Worm (Caenorhabditis elegans) whole organism, mixed stage, embryonic: Measurements from ENCODE around the gene acs-3.

Experiments used
- M03D4.4 ChIP-seq: sonication (generic microtip); optimal IDR thresholded peaks from 2 replicates; lab custom pipeline; 2017; ENCODE audit warnings: mild to moderate bottlenecking, missing genetic modification characterization, missing compliant biosample characterization
- bed-3 ChIP-seq: fragments of 200-800 bp; sonication (Bioruptor generic); optimal IDR thresholded peaks from 3 replicates; lab custom pipeline; 2018; ENCODE audit warnings: mild to moderate bottlenecking, missing genetic modification characterization, moderate library complexity, missing compliant biosample characterization
- blmp-1 ChIP-seq: fragments of 150-350 bp; optimal IDR thresholded peaks from 2 replicates; lab custom pipeline; 2014; ENCODE audit warnings: missing biosample characterization, missing genetic modification characterization
- ceh-39 ChIP-seq: fragments of 150-350 bp; optimal IDR thresholded peaks from 2 replicates; lab custom pipeline; 2014; ENCODE audit warnings: missing biosample characterization, missing genetic modification characterization
- ceh-43 ChIP-seq: fragments of 200-800 bp; sonication (Bioruptor generic); optimal IDR thresholded peaks from 2 replicates; lab custom pipeline; 2018; ENCODE audit warnings: mild to moderate bottlenecking, missing genetic modification characterization, moderate library complexity, missing compliant biosample characterization
- ceh-83 ChIP-seq: fragments of 200-800 bp; sonication (Bioruptor generic); optimal IDR thresholded peaks from 2 replicates; lab custom pipeline; 2018; ENCODE audit warnings: mild to moderate bottlenecking, missing genetic modification characterization, missing compliant biosample characterization
- cnd-1 ChIP-seq: fragments of 200-800 bp; sonication (Bioruptor generic); optimal IDR thresholded peaks from 2 replicates; lab custom pipeline; 2018; ENCODE audit warnings: mild to moderate bottlenecking, missing genetic modification characterization, missing compliant biosample characterization
- flh-1 ChIP-seq: fragments of 200-800 bp; sonication (Bioruptor generic); optimal IDR thresholded peaks from 2 replicates; lab custom pipeline; 2018; ENCODE audit warnings: mild to moderate bottlenecking, missing genetic modification characterization, moderate library complexity, missing compliant biosample characterization
- ham-2 ChIP-seq: fragments of 200-800 bp; sonication (Bioruptor generic); optimal IDR thresholded peaks from 2 replicates; lab custom pipeline; 2018; ENCODE audit warnings: mild to moderate bottlenecking, missing genetic modification characterization, missing compliant biosample characterization
- hlh-1 ChIP-seq: fragments of 150-350 bp; optimal IDR thresholded peaks from 2 replicates; lab custom pipeline; 2014; ENCODE audit warnings: missing biosample characterization, missing genetic modification reagents, missing genetic modification characterization
- lin-13 ChIP-seq: fragments of 150-350 bp; optimal IDR thresholded peaks from 2 replicates; lab custom pipeline; 2014; ENCODE audit warnings: missing biosample characterization, missing genetic modification characterization
- lsy-2 ChIP-seq: fragments of 150-350 bp; optimal IDR thresholded peaks from 2 replicates; lab custom pipeline; 2014; ENCODE audit warnings: missing biosample characterization, missing genetic modification characterization
- mab-5 ChIP-seq: fragments of 150-350 bp; optimal IDR thresholded peaks from 2 replicates; lab custom pipeline; 2014; ENCODE audit warnings: missing biosample characterization, missing genetic modification characterization
- mep-1 ChIP-seq: fragments of 150-350 bp; optimal IDR thresholded peaks from 2 replicates; lab custom pipeline; 2017; ENCODE audit warnings: missing biosample characterization, missing genetic modification reagents, missing genetic modification characterization, inconsistent platforms
- mls-2 ChIP-seq: sonication (generic microtip); optimal IDR thresholded peaks from 2 replicates; lab custom pipeline; 2016; ENCODE audit warnings: mild to moderate bottlenecking, missing genetic modification characterization, moderate library complexity, missing compliant biosample characterization
- nhr-12 ChIP-seq: fragments of 150-350 bp; optimal IDR thresholded peaks from 2 replicates; lab custom pipeline; 2014; ENCODE audit warnings: missing biosample characterization, missing genetic modification characterization
- nhr-2 ChIP-seq: fragments of 150-350 bp; optimal IDR thresholded peaks from 2 replicates; lab custom pipeline; 2014; ENCODE audit warnings: missing biosample characterization, missing genetic modification characterization
- nhr-237 ChIP-seq: fragments of 150-350 bp; optimal IDR thresholded peaks from 2 replicates; lab custom pipeline; 2014; ENCODE audit warnings: missing biosample characterization, missing genetic modification characterization
- nhr-28 ChIP-seq: fragments of 150-350 bp; optimal IDR thresholded peaks from 2 replicates; lab custom pipeline; 2014; ENCODE audit warnings: missing biosample characterization, missing genetic modification characterization
- nhr-76 ChIP-seq: sonication (generic microtip); optimal IDR thresholded peaks from 2 replicates; lab custom pipeline; 2017; ENCODE audit warnings: missing biosample characterization, missing genetic modification characterization
- pha-4 ChIP-seq: fragments of 150-350 bp; optimal IDR thresholded peaks from 2 replicates; lab custom pipeline; 2018; ENCODE audit warnings: missing biosample characterization, missing genetic modification reagents, missing genetic modification characterization
- sem-2 ChIP-seq: fragments of 200-800 bp; sonication (Bioruptor generic); optimal IDR thresholded peaks from 2 replicates; lab custom pipeline; 2018; ENCODE audit warnings: mild to moderate bottlenecking, missing genetic modification characterization, missing compliant biosample characterization
- snpc-4 ChIP-seq: fragments of 150-350 bp; optimal IDR thresholded peaks from 2 replicates; lab custom pipeline; 2014; ENCODE audit warnings: missing biosample characterization, missing genetic modification characterization
- sptf-1 ChIP-seq: sonication (generic microtip); optimal IDR thresholded peaks from 2 replicates; lab custom pipeline; 2017; ENCODE audit warnings: mild to moderate bottlenecking, missing genetic modification characterization, moderate library complexity, missing compliant biosample characterization
- tbx-8 ChIP-seq: fragments of 200-800 bp; sonication (Bioruptor generic); optimal IDR thresholded peaks from 2 replicates; lab custom pipeline; 2018; ENCODE audit warnings: mild to moderate bottlenecking, missing genetic modification characterization, moderate library complexity, missing compliant biosample characterization
- unc-120 ChIP-seq: sonication (generic microtip); optimal IDR thresholded peaks from 2 replicates; lab custom pipeline; 2017; ENCODE audit warnings: missing genetic modification characterization, missing compliant biosample characterization; ENCODE audit not compliant: poor library complexity, severe bottlenecking
- unc-39 ChIP-seq: fragments of 150-350 bp; optimal IDR thresholded peaks from 2 replicates; lab custom pipeline; 2014; ENCODE audit warnings: missing biosample characterization, missing genetic modification characterization
- unc-62 ChIP-seq: fragments of 150-350 bp; optimal IDR thresholded peaks from 2 replicates; lab custom pipeline; 2014; ENCODE audit warnings: missing biosample characterization, missing genetic modification reagents, missing genetic modification characterization
- zip-8 ChIP-seq: fragments of 150-350 bp; optimal IDR thresholded peaks from 2 replicates; lab custom pipeline; 2014; ENCODE audit warnings: missing biosample characterization, missing genetic modification characterization
- ztf-11 ChIP-seq: fragments of 150-350 bp; optimal IDR thresholded peaks from 2 replicates; lab custom pipeline; 2014; ENCODE audit warnings: missing biosample characterization, missing genetic modification characterization

The acs-3 gene

ce11 chrV:1969690-1970089 lies 362 bp downstream of the acs-3 start:
- TF ChIP-seq nhr-237: no peak
- no peak for TF ChIP-seq blmp-1 (tag; lab: Kevin White, UChicago)
- no peak for TF ChIP-seq sptf-1 (tag; lab: Kevin White, UChicago)
- no peak for TF ChIP-seq mls-2
- no peak for TF ChIP-seq lin-13 (tag; lab: Kevin White, UChicago)
- no peak for TF ChIP-seq mep-1
- TF ChIP-seq ceh-43 (GFP tag; lab: Kevin White, UChicago): no peak

ce11 chrV:1975049-1975448 lies 5.7 kb downstream of the acs-3 start, which contains the start of gene fbxa-201:
Gene fbxa-201, plus strand, starts transcription at chrV:1975349.
- TF ChIP-seq bed-3 (GFP tag; lab: Kevin White, UChicago) (no peak), ztf-11 (tag; lab: Kevin White, UChicago) (no peak), mep-1 (no peak), cnd-1 (tag; lab: Kevin White, UChicago) (no peak), nhr-76 (tag; lab: Kevin White, UChicago) (no peak), blmp-1 (tag; lab: Kevin White, UChicago) (no peak), mab-5 (tag; lab: Kevin White, UChicago) (no peak), hlh-1 (tag; lab: Kevin White, UChicago) (no peak), lsy-2 (tag; lab: Kevin White, UChicago) (no peak), ceh-39 (tag; lab: Kevin White, UChicago) (no peak), lin-13 (tag; lab: Kevin White, UChicago) (no peak)

ce11 chrV:1978968-1979367 lies 9.6 kb downstream of the acs-3 start, which contains the start of gene T08B1.4:
Gene T08B1.4, plus strand, starts transcription at chrV:1979268.
- no peak for TF ChIP-seq nhr-76 (tag; lab: Kevin White, UChicago)
- TF ChIP-seq unc-39 (tag; lab: Kevin White, UChicago): no peak
- TF ChIP-seq sem-2 (GFP tag; lab: Kevin White, UChicago): no peak
- no peak for TF ChIP-seq ceh-39 (tag; lab: Kevin White, UChicago)
- TF ChIP-seq bed-3 (GFP tag; lab: Kevin White, UChicago): no peak

ce11 chrV:1986954-1987353 lies 17.6 kb downstream of the acs-3 start, which contains the start of gene T08B1.1:
Gene T08B1.1, minus strand, starts transcription at chrV:1987045.
- no peak for TF ChIP-seq unc-120
- no peak for TF ChIP-seq sem-2 (GFP tag; lab: Kevin White, UChicago)
- no peak for TF ChIP-seq nhr-12 (tag; lab: Kevin White, UChicago)
- TF ChIP-seq zip-8 (tag; lab: Kevin White, UChicago): no peak
- TF ChIP-seq bed-3 (GFP tag; lab: Kevin White, UChicago): no peak
- TF ChIP-seq tbx-8 (GFP tag; lab: Kevin White, UChicago): no peak
- TF ChIP-seq unc-62 (GFP tag; lab: Kevin White, UChicago): no peak
- no peak for TF ChIP-seq nhr-2 (tag; lab: Kevin White, UChicago)
- no peak for TF ChIP-seq ztf-11 (tag; lab: Kevin White, UChicago)
- no peak for TF ChIP-seq pha-4 (tag; lab: Kevin White, UChicago)
- TF ChIP-seq ceh-39 (tag; lab: Kevin White, UChicago): no peak

- TF ChIP-seq unc-62 (GFP tag; lab: Kevin White, UChicago) (no peak), snpc-4 (tag; lab: Kevin White, UChicago) (no peak), nhr-28 (tag; lab: Kevin White, UChicago) (no peak), ztf-11 (tag; lab: Kevin White, UChicago) (no peak), ceh-43 (GFP tag; lab: Kevin White, UChicago) (no peak), ham-2 (GFP tag; lab: Kevin White, UChicago) (no peak), mab-5 (tag; lab: Kevin White, UChicago) (no peak)
- TF ChIP-seq, all 35 proteins: peak for 0
These were observed 19.9 kb downstream of the acs-3 start for ce11 chrV:1989220-1989619.

ce11 chrV:1991381-1991780 lies 22.1 kb downstream of the acs-3 start:
- TF ChIP-seq lsy-2 (tag; lab: Kevin White, UChicago) (no peak), snpc-4 (tag; lab: Kevin White, UChicago) (no peak), flh-1 (GFP tag; lab: Kevin White, UChicago) (no peak), ceh-83 (GFP tag; lab: Kevin White, UChicago) (no peak), hlh-1 (tag; lab: Kevin White, UChicago) (no peak), tbx-8 (GFP tag; lab: Kevin White, UChicago) (no peak), mab-5 (tag; lab: Kevin White, UChicago) (no peak), M03D4.4 (no peak), bed-3 (GFP tag; lab: Kevin White, UChicago) (no peak), blmp-1 (tag; lab: Kevin White, UChicago) (no peak), sem-2 (GFP tag; lab: Kevin White, UChicago) (no peak), mep-1 (no peak), pha-4 (tag; lab: Kevin White, UChicago) (no peak), ceh-43 (GFP tag; lab: Kevin White, UChicago) (no peak), cnd-1 (tag; lab: Kevin White, UChicago) (no peak), ham-2 (GFP tag; lab: Kevin White, UChicago) (no peak), mls-2 (no peak)
